Worm (Caenorhabditis elegans) whole organism, young adult: ENCODE measurements around the gene F13H8.8.

Source experiments
- F10E7.11 ChIP-seq: sonication (generic microtip); optimal IDR thresholded peaks from 2 replicates; lab custom pipeline; 2017; ENCODE audit warnings: mild to moderate bottlenecking, missing genetic modification characterization, moderate library complexity, missing compliant biosample characterization
- F23B12.7 ChIP-seq: sonication (generic microtip); optimal IDR thresholded peaks from 2 replicates; lab custom pipeline; 2017; ENCODE audit warnings: missing genetic modification characterization, mild to moderate bottlenecking, missing compliant biosample characterization, antibody characterized with exemption, moderate library complexity; ENCODE audit not compliant: insufficient read depth
- F33H1.4 ChIP-seq: fragments of 200-800 bp; sonication (Bioruptor generic); IDR thresholded peaks from 2 replicates; pipeline ENCODE4 v1.3.6; 2022; ENCODE audit warnings: missing genetic modification reagents, missing genetic modification characterization, missing compliant biosample characterization
- F39B2.1 ChIP-seq: fragments of 200-800 bp; sonication (Bioruptor generic); IDR thresholded peaks from 2 replicates; pipeline ENCODE4 v1.3.6; 2022; ENCODE audit warnings: missing genetic modification reagents, missing genetic modification characterization, missing compliant biosample characterization
- F55B11.4 ChIP-seq: sonication (generic microtip); optimal IDR thresholded peaks from 2 replicates; lab custom pipeline; 2016; ENCODE audit warnings: missing compliant biosample characterization, missing genetic modification characterization, borderline replicate concordance; ENCODE audit not compliant: insufficient read depth
- K12H6.12 ChIP-seq: fragments of 200-800 bp; sonication (Bioruptor generic); optimal IDR thresholded peaks from 2 replicates; lab custom pipeline; 2018; ENCODE audit warnings: mild to moderate bottlenecking, missing genetic modification characterization, missing compliant biosample characterization
- Y95B8A.8 ChIP-seq: fragments of 200-800 bp; sonication (Bioruptor generic); IDR thresholded peaks from 2 replicates; pipeline ENCODE4 v1.3.6; 2022; ENCODE audit warnings: missing genetic modification reagents, missing genetic modification characterization, missing compliant biosample characterization
- ZK185.1 ChIP-seq: sonication (generic microtip); optimal IDR thresholded peaks from 2 replicates; lab custom pipeline; 2016; ENCODE audit warnings: mild to moderate bottlenecking, missing genetic modification characterization, missing compliant biosample characterization; ENCODE audit not compliant: poor library complexity, severe bottlenecking
- akir-1 ChIP-seq: fragments of 200-800 bp; sonication (Bioruptor generic); optimal IDR thresholded peaks from 2 replicates; lab custom pipeline; 2018; ENCODE audit warnings: mild to moderate bottlenecking, missing genetic modification characterization, moderate library complexity, missing compliant biosample characterization
- bed-1 ChIP-seq: fragments of 200-800 bp; sonication (Bioruptor generic); IDR thresholded peaks from 2 replicates; pipeline ENCODE4 v1.3.6; 2022; ENCODE audit warnings: missing genetic modification reagents, missing genetic modification characterization, missing compliant biosample characterization
- ceh-100 ChIP-seq: fragments of 200-800 bp; sonication (Bioruptor generic); IDR thresholded peaks from 2 replicates; pipeline ENCODE4 v1.3.6; 2022; ENCODE audit warnings: missing genetic modification reagents, missing genetic modification characterization, missing compliant biosample characterization
- ceh-40 ChIP-seq: fragments of 200-800 bp; sonication (Bioruptor generic); IDR thresholded peaks from 2 replicates; pipeline ENCODE4 v1.3.6; 2022; ENCODE audit warnings: missing genetic modification characterization, missing compliant biosample characterization
- dox-1 ChIP-seq: fragments of 200-800 bp; sonication (Bioruptor generic); IDR thresholded peaks from 2 replicates; pipeline ENCODE4 v1.3.6; 2022; ENCODE audit warnings: missing genetic modification reagents, missing genetic modification characterization, missing compliant biosample characterization
- efl-1 ChIP-seq: fragments of 150-350 bp; optimal IDR thresholded peaks from 2 replicates; lab custom pipeline; 2014; ENCODE audit warnings: missing biosample characterization, missing genetic modification reagents, missing genetic modification characterization
- him-1 ChIP-seq: sonication (generic microtip); optimal IDR thresholded peaks from 2 replicates; lab custom pipeline; 2016; ENCODE audit warnings: missing genotype, missing genetic modification reagents, missing genetic modification characterization, missing compliant biosample characterization
- hmg-1.2 ChIP-seq: fragments of 200-800 bp; sonication (Bioruptor generic); IDR thresholded peaks from 2 replicates; pipeline ENCODE4 v1.3.6; 2022; ENCODE audit warnings: missing genetic modification reagents, missing genetic modification characterization, missing compliant biosample characterization
- hrde-1 ChIP-seq: sonication (generic microtip); optimal IDR thresholded peaks from 2 replicates; lab custom pipeline; 2016; ENCODE audit warnings: missing genetic modification characterization, mild to moderate bottlenecking, missing compliant biosample characterization, moderate library complexity, missing genotype, missing genetic modification reagents, borderline replicate concordance
- lag-1 ChIP-seq: fragments of 200-800 bp; sonication (Bioruptor generic); IDR thresholded peaks from 2 replicates; pipeline ENCODE4 v1.3.6; 2022; ENCODE audit warnings: missing genetic modification reagents, missing genetic modification characterization, missing compliant biosample characterization
- lin-26 ChIP-seq: fragments of 200-800 bp; sonication (Bioruptor generic); IDR thresholded peaks from 2 replicates; pipeline ENCODE4 v1.3.6; 2022; ENCODE audit warnings: missing genetic modification reagents, missing genetic modification characterization, missing compliant biosample characterization
- lsl-1 ChIP-seq: fragments of 200-800 bp; sonication (Bioruptor generic); optimal IDR thresholded peaks from 2 replicates; lab custom pipeline; 2018; ENCODE audit warnings: mild to moderate bottlenecking, missing genetic modification characterization, moderate library complexity, missing compliant biosample characterization
- mel-28 ChIP-seq: sonication (generic microtip); optimal IDR thresholded peaks from 2 replicates; lab custom pipeline; 2016; ENCODE audit warnings: borderline replicate concordance, mild to moderate bottlenecking, missing genetic modification characterization, missing compliant biosample characterization
- nfya-1 ChIP-seq: sonication (generic microtip); optimal IDR thresholded peaks from 2 replicates; lab custom pipeline; 2017; ENCODE audit warnings: antibody characterized with exemption, missing compliant biosample characterization, missing genetic modification characterization, borderline replicate concordance; ENCODE audit not compliant: insufficient read depth
- nfya-2 ChIP-seq: fragments of 200-800 bp; sonication (Bioruptor generic); IDR thresholded peaks from 2 replicates; pipeline ENCODE4 v1.3.6; 2022; ENCODE audit warnings: missing genetic modification reagents, missing genetic modification characterization, missing compliant biosample characterization
- nhr-80 ChIP-seq: sonication (generic microtip); optimal IDR thresholded peaks from 2 replicates; lab custom pipeline; 2016; ENCODE audit warnings: missing genetic modification characterization, missing compliant biosample characterization
- snpc-1.3 ChIP-seq: sonication (generic microtip); optimal IDR thresholded peaks from 2 replicates; lab custom pipeline; 2017; ENCODE audit warnings: missing genetic modification characterization, mild to moderate bottlenecking, missing compliant biosample characterization, antibody characterized with exemption, moderate library complexity, missing genotype, missing genetic modification reagents; ENCODE audit not compliant: insufficient read depth
- sptf-2 ChIP-seq: fragments of 200-800 bp; sonication (Bioruptor generic); optimal IDR thresholded peaks from 2 replicates; lab custom pipeline; 2018; ENCODE audit warnings: mild to moderate bottlenecking, missing genetic modification characterization, missing compliant biosample characterization
- tbp1 ChIP-seq: fragments of 200-800 bp; sonication (Bioruptor generic); optimal IDR thresholded peaks from 2 replicates; lab custom pipeline; 2018; ENCODE audit warnings: mild to moderate bottlenecking, missing genetic modification characterization, missing compliant biosample characterization
- unc-130 ChIP-seq: sonication (generic microtip); optimal IDR thresholded peaks from 2 replicates; lab custom pipeline; 2016; ENCODE audit warnings: missing genetic modification reagents, missing genetic modification characterization, missing compliant biosample characterization
- xnd-1 ChIP-seq: sonication (generic microtip); optimal IDR thresholded peaks from 2 replicates; lab custom pipeline; 2016; ENCODE audit warnings: missing genotype, missing genetic modification reagents, missing genetic modification characterization, missing compliant biosample characterization
- zfh-2 ChIP-seq: fragments of 200-800 bp; sonication (Bioruptor generic); conservative IDR thresholded peaks from 2 replicates; pipeline ENCODE4 v1.3.6; 2022; ENCODE audit warnings: missing genetic modification reagents, missing genetic modification characterization, missing compliant biosample characterization

The F13H8.8 gene

DNA sequence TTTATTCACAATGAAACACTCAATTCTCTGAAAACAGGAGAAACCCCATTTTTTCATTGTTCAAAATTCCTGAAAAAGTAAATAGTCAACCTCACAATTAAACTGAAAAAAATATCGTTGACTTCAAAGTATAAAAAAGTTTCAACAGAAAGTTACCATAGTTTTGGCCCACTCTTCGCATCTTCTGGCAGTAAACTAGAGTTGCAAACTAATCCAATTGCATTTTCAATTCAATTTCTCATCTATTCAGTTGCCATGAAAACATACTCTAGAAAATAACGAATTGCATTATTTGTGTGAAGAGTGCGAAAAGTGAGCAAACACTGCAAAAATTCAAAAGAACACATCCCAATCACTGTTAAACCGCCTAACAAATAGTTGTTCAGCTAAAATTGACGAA is 4.2 kb downstream of the F13H8.8 start, which contains the start of gene F13H8.3:
TSS of gene F13H8.3 (plus strand) at position 301 of the 400 bp plus-strand sequence.
- TF ChIP-seq mel-28 (tag; lab: Kevin White, UChicago) (no peak), him-1 (tag; lab: Kevin White, UChicago) (no peak), ZK185.1 (no peak), efl-1 (GFP tag; lab: Kevin White, UChicago) (no peak), xnd-1 (tag; lab: Kevin White, UChicago) (no peak), lin-26 (GFP tag; lab: Robert Waterston, UW) (no peak)

DNA sequence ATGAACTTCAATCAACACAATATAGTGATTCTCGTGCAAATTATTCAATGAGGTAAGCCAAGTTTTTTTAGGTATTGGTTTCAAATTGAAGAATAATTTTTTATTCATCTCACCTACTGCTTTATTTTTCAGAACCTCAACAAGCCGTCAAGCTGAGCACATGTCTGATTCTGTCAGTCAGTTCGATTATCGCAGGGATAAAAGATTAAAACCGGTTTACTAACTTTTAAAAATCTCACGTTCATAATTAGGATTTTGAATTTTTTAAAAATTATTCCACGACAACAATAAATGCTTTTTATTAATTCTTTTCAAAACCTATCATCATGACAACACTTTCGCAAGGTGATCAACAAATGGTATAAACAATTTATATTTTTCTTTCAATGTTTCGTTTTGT is 5.7 kb downstream of the F13H8.8 start, which contains the start of gene F13H8.12:
TSS of gene F13H8.12 (plus strand) at position 301 of the 400 bp plus-strand sequence.
- TF ChIP-seq snpc-1.3 (tag; lab: Kevin White, UChicago) (no peak), zfh-2 (GFP tag; lab: Robert Waterston, UW) (no peak), nfya-1 (no peak), lsl-1 (GFP tag; lab: Kevin White, UChicago) (no peak), K12H6.12 (no peak), lag-1 (GFP tag; lab: Robert Waterston, UW) (no peak), sptf-2 (no peak), ceh-100 (GFP tag; lab: Robert Waterston, UW) (no peak)

DNA sequence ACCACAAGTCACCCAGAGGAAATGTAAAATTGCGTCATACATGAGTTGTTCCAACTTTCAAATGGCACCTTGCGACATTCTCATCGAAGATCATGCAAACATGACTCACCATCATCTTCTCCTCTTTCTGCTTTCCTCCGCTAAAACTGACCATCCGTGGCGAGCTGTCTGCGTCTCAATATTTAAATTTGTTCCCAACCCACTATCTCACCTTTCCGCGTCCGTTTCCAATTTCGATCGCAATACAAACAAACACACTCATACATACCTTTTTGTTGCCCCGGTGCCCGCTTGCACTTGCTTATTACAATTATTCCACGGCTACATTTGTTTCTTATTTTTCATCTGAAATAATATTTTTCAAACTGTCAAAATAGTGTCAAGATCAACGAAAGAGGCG is 7.2 kb downstream of the F13H8.8 start, which contains the start of gene nmgp-1:
TSS of gene nmgp-1 (plus strand) at position 174 of the 400 bp plus-strand sequence.
- TF ChIP-seq F33H1.4 (GFP tag; lab: Robert Waterston, UW), result no peak
- TF ChIP-seq tbp1, result no peak
- TF ChIP-seq bed-1 (GFP tag; lab: Robert Waterston, UW), result no peak
- TF ChIP-seq F10E7.11 (tag; lab: Kevin White, UChicago), result no peak
- TF ChIP-seq nhr-80 (tag; lab: Kevin White, UChicago), result peak; percentile 17

DNA sequence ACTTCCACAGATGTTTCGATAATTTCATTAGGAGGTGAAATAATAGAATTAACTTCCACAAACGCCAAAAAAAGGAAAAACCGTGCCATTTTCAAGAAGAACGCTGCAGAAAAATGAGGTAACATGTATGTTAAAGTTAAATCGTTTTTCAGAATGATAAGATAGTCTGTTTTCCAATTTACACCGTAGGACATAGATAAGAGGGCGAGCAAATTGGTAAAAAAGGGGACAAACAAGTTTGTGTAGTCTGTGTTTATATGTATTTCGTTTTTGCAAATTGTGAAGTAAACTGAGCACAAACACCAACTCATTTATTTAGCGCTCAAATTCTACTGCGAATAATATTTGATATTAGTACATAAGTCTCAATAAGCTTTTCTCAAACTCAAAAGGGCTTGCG is 8.0 kb downstream of the F13H8.8 start, which contains the start of gene F13H8.11:
TSS of gene F13H8.11 (minus strand) at position 155 of the 400 bp plus-strand sequence.
- no peak for TF ChIP-seq Y95B8A.8
- no peak for TF ChIP-seq hrde-1 (tag; lab: Kevin White, UChicago)
- TF ChIP-seq F23B12.7 (tag; lab: Kevin White, UChicago), result no peak
- peak; percentile 58 for TF ChIP-seq nhr-80 (tag; lab: Kevin White, UChicago)
- no peak for TF ChIP-seq F55B11.4 (tag; lab: Kevin White, UChicago)
- TF ChIP-seq hmg-1.2 (GFP tag; lab: Robert Waterston, UW), result no peak
- TF ChIP-seq F39B2.1 (GFP tag; lab: Robert Waterston, UW), result no peak

DNA sequence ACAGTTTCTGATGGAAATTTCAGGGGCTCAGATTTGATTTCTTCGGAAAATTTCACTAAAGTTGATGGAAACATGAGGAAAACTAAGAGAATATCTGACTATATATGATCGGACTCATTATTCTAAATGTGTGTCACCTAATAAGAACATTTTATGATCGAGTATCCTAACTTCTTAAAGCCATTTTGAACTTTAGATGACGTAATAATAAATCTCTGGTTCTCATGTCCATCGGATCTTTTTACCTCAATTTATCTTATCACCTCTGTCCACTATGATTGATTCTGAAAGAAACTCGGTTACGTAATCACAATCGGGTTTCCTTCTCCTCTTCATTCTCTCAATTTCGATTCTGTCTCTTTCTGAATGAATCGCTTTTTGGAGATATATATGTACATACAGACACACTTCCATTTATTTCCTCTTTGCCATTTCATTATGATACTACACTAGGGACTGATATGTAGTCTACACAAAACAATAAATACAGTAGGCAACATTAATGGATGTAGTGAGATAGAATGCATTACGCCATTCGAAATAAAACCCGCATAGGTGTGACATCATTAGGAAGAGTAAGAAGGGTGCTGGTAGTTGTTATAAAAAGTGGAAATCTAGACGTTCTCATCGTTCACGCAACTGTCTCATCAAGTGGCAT is 10.5 kb downstream of the F13H8.8 start:
- TF ChIP-seq efl-1 (GFP tag; lab: Kevin White, UChicago), result no peak
- TF ChIP-seq ceh-40 (GFP tag; lab: Robert Waterston, UW), result no peak
- TF ChIP-seq F10E7.11 (tag; lab: Kevin White, UChicago), result no peak
- TF ChIP-seq akir-1, result no peak
- TF ChIP-seq nfya-2 (GFP tag; lab: Robert Waterston, UW), result no peak
- no peak for TF ChIP-seq dox-1
- TF ChIP-seq unc-130, result no peak
